Worm (Caenorhabditis elegans): ENCODE data around the gene M02D8.5.

M02D8.5 gene

DNA sequence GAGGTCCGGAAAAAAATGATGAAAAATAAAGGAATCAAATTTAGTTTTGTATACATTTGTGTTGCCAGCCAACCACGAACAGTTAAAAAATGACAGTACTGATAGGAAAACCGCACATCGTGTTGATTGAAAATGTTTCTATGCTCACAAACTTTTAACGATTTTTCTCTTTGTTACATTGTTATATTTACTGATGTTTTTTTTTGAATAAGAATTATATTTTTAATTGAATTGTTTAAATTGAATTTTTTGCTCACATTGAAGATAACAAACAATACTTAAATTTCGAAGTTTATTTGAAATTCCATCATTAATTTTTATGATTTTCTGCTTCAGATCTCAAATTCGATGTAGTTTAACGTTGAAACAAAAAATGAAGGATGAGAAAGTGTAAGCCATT is at the start of gene M02D8.5:
Gene M02D8.5, minus strand, starts transcription at position 101 of the 400 bp plus-strand sequence.
- TF ChIP-seq aly-1 (tag; optimal IDR thresholded peaks at IDR 0.05): no peak
- no peak for TF ChIP-seq tbx-11 (GFP tag; IDR thresholded peaks at IDR 0.05)
- TF ChIP-seq ceh-13 (GFP tag; optimal IDR thresholded peaks at IDR 0.05): no peak
- TF ChIP-seq ama-1 (optimal IDR thresholded peaks at IDR 0.05): no peak
- no peak for TF ChIP-seq ceh-36 (tag; optimal IDR thresholded peaks at IDR 0.05)
- no peak for TF ChIP-seq hnd-1 (tag; optimal IDR thresholded peaks at IDR 0.05)
- no peak for TF ChIP-seq pes-1 (GFP tag; IDR thresholded peaks at IDR 0.05)
- no peak for TF ChIP-seq tbx-37 (GFP tag; conservative IDR thresholded peaks at IDR 0.05)
- no peak for TF ChIP-seq ets-7 (tag; optimal IDR thresholded peaks at IDR 0.05)
- no peak for TF ChIP-seq tra-4 (tag; optimal IDR thresholded peaks at IDR 0.05)
- no peak for TF ChIP-seq hmbx-1 (tag; optimal IDR thresholded peaks at IDR 0.05)
- no peak for TF ChIP-seq hmg-4 (GFP tag; optimal IDR thresholded peaks at IDR 0.05)
- TF ChIP-seq flt-1 (GFP tag; IDR thresholded peaks at IDR 0.05): no peak
- no peak for TF ChIP-seq sea-1 (GFP tag; conservative IDR thresholded peaks at IDR 0.05)
- no peak for TF ChIP-seq B0310.2 (tag; optimal IDR thresholded peaks at IDR 0.05)
- TF ChIP-seq F13C5.2 (tag; optimal IDR thresholded peaks at IDR 0.05): no peak
- TF ChIP-seq scrt-1 (GFP tag; IDR thresholded peaks at IDR 0.05): no peak

DNA sequence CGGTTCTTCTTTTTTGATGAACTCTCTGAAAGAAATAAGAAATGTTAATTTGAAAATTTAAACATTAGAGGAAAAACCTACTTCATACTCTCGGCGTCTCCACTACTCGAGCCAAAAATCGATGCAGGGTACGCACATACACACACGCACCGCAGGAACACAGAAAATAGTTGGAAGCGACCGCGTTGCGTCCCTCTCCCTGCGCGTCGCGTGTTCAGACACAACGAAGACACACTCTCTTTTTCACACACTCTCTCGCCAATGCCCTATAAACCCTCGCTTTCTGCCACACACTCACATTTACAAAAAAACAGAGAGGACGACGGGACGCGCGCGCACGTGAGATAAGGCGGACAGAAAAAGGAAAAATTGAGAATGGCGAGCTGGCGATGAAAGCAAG is 49.5 kb upstream of the M02D8.5 start, which contains the start of gene R04E5.9:
Gene R04E5.9, minus strand, starts transcription at position 235 of the 400 bp plus-strand sequence.
- no peak for TF ChIP-seq tbx-11 (GFP tag; IDR thresholded peaks at IDR 0.05)
- peak; percentile 83 for TF ChIP-seq hmg-4 (GFP tag; optimal IDR thresholded peaks at IDR 0.05)
- TF ChIP-seq tra-4 (tag; optimal IDR thresholded peaks at IDR 0.05): no peak
- peak; percentile 23 for TF ChIP-seq aly-1 (tag; optimal IDR thresholded peaks at IDR 0.05)
- 0 out of 2 replicates have a peak, but pooled peaks have one; percentile 24 for TF ChIP-seq sea-1 (GFP tag; conservative IDR thresholded peaks at IDR 0.05)
- TF ChIP-seq hnd-1 (tag; optimal IDR thresholded peaks at IDR 0.05): no peak
- no peak for TF ChIP-seq tbx-37 (GFP tag; conservative IDR thresholded peaks at IDR 0.05)
- peak; percentile 19 for TF ChIP-seq F13C5.2 (tag; optimal IDR thresholded peaks at IDR 0.05)
- no peak for TF ChIP-seq ceh-36 (tag; optimal IDR thresholded peaks at IDR 0.05)
- TF ChIP-seq flt-1 (GFP tag; IDR thresholded peaks at IDR 0.05): no peak
- TF ChIP-seq ama-1 (optimal IDR thresholded peaks at IDR 0.05): no peak
- no peak for TF ChIP-seq scrt-1 (GFP tag; IDR thresholded peaks at IDR 0.05)
- TF ChIP-seq B0310.2 (tag; optimal IDR thresholded peaks at IDR 0.05): no peak
- TF ChIP-seq ets-7 (tag; optimal IDR thresholded peaks at IDR 0.05): no peak
- TF ChIP-seq hmbx-1 (tag; optimal IDR thresholded peaks at IDR 0.05): no peak
- no peak for TF ChIP-seq ceh-13 (GFP tag; optimal IDR thresholded peaks at IDR 0.05)
- TF ChIP-seq pes-1 (GFP tag; IDR thresholded peaks at IDR 0.05): no peak

DNA sequence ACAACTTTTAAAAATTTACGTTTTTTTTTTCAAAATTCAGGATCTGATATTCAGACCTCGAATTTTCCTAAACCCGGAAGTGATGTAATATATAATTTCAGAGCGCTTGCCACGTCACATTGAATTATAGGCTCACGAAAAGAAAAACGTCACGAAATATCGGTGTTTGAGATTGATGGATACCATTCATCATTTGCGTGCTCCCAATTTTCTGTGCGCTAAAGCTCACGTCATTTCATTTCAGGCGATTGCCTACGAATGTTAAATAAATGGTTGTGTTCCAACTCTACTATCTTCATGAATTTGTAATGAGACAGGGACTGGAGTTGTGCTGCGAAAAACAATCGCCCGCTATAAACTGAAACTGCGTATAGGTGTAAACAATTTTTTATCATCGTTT is 47.3 kb upstream of the M02D8.5 start:
- TF ChIP-seq hmg-4 (GFP tag; optimal IDR thresholded peaks at IDR 0.05) (no peak), F13C5.2 (tag; optimal IDR thresholded peaks at IDR 0.05) (no peak), B0310.2 (tag; optimal IDR thresholded peaks at IDR 0.05) (no peak), sea-1 (GFP tag; conservative IDR thresholded peaks at IDR 0.05) (no peak), ets-7 (tag; optimal IDR thresholded peaks at IDR 0.05) (no peak), aly-1 (tag; optimal IDR thresholded peaks at IDR 0.05) (no peak), hmbx-1 (tag; optimal IDR thresholded peaks at IDR 0.05) (no peak), scrt-1 (GFP tag; IDR thresholded peaks at IDR 0.05) (no peak), ceh-13 (GFP tag; optimal IDR thresholded peaks at IDR 0.05) (no peak), tbx-11 (GFP tag; IDR thresholded peaks at IDR 0.05) (no peak), ama-1 (optimal IDR thresholded peaks at IDR 0.05) (no peak), tbx-37 (GFP tag; conservative IDR thresholded peaks at IDR 0.05) (no peak), tra-4 (tag; optimal IDR thresholded peaks at IDR 0.05) (no peak)

DNA sequence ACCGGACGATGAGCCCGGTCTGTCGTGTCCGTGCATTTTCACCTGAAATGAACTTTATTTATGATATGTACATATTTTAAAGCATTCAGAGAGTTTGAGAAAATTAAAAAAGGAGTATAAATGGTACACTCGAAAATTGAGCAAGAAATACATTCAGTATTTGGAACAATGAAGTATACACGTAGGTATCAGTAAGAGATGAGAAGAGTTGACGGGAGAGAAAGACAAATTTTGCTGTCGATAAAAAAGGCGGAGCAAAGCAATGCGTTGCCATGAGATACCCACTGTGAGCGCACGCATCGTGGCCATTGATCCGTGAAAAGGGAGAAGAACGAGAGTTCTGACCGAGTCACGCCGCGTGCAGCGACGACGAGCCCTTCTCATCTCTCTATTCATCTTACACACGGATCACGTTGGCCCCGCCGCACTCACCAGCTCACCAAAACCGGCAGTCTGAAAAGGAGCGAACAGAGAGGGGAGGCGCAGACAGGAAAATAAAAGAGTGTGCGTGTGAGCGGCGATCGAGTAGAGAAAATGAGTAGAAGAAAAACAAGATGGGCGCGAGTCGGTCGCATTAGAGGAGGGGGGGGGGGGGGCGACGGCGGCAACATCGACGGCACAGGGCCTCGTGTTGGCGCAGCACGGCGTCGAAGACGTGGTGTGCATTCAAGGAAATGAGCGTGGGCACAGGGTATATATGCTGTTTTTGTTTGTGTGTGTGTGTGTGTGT is 44.8 kb upstream of the M02D8.5 start, which contains the start of gene R04E5.8:
Gene R04E5.8, minus strand, starts transcription at position 51 of the 730 bp plus-strand sequence.
- no peak for TF ChIP-seq flt-1 (GFP tag; IDR thresholded peaks at IDR 0.05)
- TF ChIP-seq B0310.2 (tag; optimal IDR thresholded peaks at IDR 0.05): no peak
- TF ChIP-seq hmg-4 (GFP tag; optimal IDR thresholded peaks at IDR 0.05): peak; percentile 33
- TF ChIP-seq F13C5.2 (tag; optimal IDR thresholded peaks at IDR 0.05): no peak

DNA sequence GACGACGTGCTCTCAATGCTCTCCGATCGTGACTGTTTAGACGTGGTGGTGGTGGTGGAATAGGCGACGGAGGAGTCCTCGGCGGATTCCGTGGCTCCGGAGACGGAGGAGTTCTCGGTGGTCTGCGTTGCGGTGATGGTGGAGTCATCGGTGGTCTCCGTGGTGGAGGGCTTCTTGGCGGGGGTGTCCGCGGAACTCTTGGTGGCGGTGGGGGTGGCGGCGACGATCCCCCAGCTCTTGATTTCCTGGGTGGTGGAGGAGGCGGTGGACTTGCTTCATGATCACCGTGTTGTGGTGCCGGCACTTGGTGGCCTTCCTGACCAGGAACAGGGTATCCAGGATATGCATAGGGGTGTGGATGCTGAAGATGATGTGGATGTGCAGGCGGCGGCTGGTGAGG is 44.1 kb upstream of the M02D8.5 start:
- TF ChIP-seq aly-1 (tag; optimal IDR thresholded peaks at IDR 0.05) (no peak), flt-1 (GFP tag; IDR thresholded peaks at IDR 0.05) (no peak), ama-1 (optimal IDR thresholded peaks at IDR 0.05) (no peak), B0310.2 (tag; optimal IDR thresholded peaks at IDR 0.05) (no peak), scrt-1 (GFP tag; IDR thresholded peaks at IDR 0.05) (no peak), tbx-11 (GFP tag; IDR thresholded peaks at IDR 0.05) (no peak), ets-7 (tag; optimal IDR thresholded peaks at IDR 0.05) (no peak), hmg-4 (GFP tag; optimal IDR thresholded peaks at IDR 0.05) (peak; percentile 30)

DNA sequence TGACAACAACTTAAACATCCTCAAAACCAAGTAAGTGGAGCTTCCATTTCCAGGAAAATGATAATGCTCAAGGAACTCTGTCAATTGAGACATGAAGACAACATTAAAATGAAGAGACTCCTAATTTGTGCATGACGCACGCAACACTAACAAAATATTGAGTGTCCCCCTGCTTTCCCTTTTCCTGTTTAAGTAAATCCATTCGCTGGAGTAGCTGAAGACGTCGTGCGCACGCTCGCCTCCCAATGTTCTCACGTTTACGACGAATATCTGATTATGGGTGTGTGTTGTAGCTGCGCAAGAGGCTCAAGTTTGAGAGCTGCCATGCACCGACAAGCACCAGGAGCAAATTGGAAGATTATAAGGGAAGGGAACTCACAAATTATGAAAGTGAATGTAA is 39.6 kb upstream of the M02D8.5 start:
- no peak for TF ChIP-seq ets-7 (tag; optimal IDR thresholded peaks at IDR 0.05)
- TF ChIP-seq hmbx-1 (tag; optimal IDR thresholded peaks at IDR 0.05): no peak
- TF ChIP-seq B0310.2 (tag; optimal IDR thresholded peaks at IDR 0.05): no peak
- no peak for TF ChIP-seq ceh-13 (GFP tag; optimal IDR thresholded peaks at IDR 0.05)
- TF ChIP-seq hmg-4 (GFP tag; optimal IDR thresholded peaks at IDR 0.05): no peak
- no peak for TF ChIP-seq tbx-37 (GFP tag; conservative IDR thresholded peaks at IDR 0.05)
- no peak for TF ChIP-seq hnd-1 (tag; optimal IDR thresholded peaks at IDR 0.05)
- no peak for TF ChIP-seq flt-1 (GFP tag; IDR thresholded peaks at IDR 0.05)
- no peak for TF ChIP-seq tbx-11 (GFP tag; IDR thresholded peaks at IDR 0.05)
- no peak for TF ChIP-seq pes-1 (GFP tag; IDR thresholded peaks at IDR 0.05)
- TF ChIP-seq scrt-1 (GFP tag; IDR thresholded peaks at IDR 0.05): no peak
- no peak for TF ChIP-seq ceh-36 (tag; optimal IDR thresholded peaks at IDR 0.05)
- TF ChIP-seq ama-1 (optimal IDR thresholded peaks at IDR 0.05): no peak
- TF ChIP-seq F13C5.2 (tag; optimal IDR thresholded peaks at IDR 0.05): no peak
- no peak for TF ChIP-seq tra-4 (tag; optimal IDR thresholded peaks at IDR 0.05)
- TF ChIP-seq aly-1 (tag; optimal IDR thresholded peaks at IDR 0.05): no peak
- no peak for TF ChIP-seq sea-1 (GFP tag; conservative IDR thresholded peaks at IDR 0.05)

DNA sequence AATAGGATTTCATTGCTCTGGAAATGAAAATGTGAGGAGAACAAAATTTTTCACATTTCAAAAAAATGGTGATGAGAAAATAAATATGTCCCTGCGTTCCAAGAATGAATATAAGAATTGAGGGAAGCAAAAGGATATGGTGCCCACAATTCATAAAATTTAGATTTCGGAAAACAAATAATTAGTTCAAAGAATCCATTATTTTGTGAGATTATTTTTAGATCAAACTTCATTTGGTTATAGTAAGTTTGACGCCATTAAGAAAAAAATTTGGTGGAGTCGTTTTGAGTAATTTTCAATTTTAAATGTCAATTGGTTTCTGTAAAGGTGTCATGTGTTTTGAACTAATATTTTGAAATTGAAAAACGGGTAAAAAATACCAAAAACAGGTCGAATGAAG is 39.0 kb upstream of the M02D8.5 start:
- TF ChIP-seq sea-1 (GFP tag; conservative IDR thresholded peaks at IDR 0.05): no peak
- TF ChIP-seq ceh-13 (GFP tag; optimal IDR thresholded peaks at IDR 0.05): no peak
- no peak for TF ChIP-seq B0310.2 (tag; optimal IDR thresholded peaks at IDR 0.05)
- no peak for TF ChIP-seq tbx-37 (GFP tag; conservative IDR thresholded peaks at IDR 0.05)

Data from whole organism, early embryonic.